Worm (Caenorhabditis elegans): ENCODE measurements around the gene F07B10.4.

The F07B10.4 gene

ce11 chrV:11247846-11248245, 15.1 kb downstream of the F07B10.4 start, which contains the start of gene mam-4:
Gene mam-4 (plus strand): TSS chrV:11248146.
- no peak for TF ChIP-seq W03F9.2 (tag; optimal IDR thresholded peaks at IDR 0.05)
- TF ChIP-seq dao-5 (tag; optimal IDR thresholded peaks at IDR 0.05): no peak
- TF ChIP-seq him-1 (tag; optimal IDR thresholded peaks at IDR 0.05): no peak

ce11 chrV:11245029-11245428, 17.9 kb downstream of the F07B10.4 start:
- TF ChIP-seq him-1 (tag; optimal IDR thresholded peaks at IDR 0.05) (no peak), W03F9.2 (tag; optimal IDR thresholded peaks at IDR 0.05) (no peak), dao-5 (tag; optimal IDR thresholded peaks at IDR 0.05) (no peak)

ce11 chrV:11244539-11244938, 18.4 kb downstream of the F07B10.4 start, which contains the start of gene mxl-1:
Gene mxl-1 (plus strand): TSS chrV:11244839.
- TF ChIP-seq W03F9.2 (tag; optimal IDR thresholded peaks at IDR 0.05) (no peak), dao-5 (tag; optimal IDR thresholded peaks at IDR 0.05) (no peak)

ce11 chrV:11241580-11241979, 21.3 kb downstream of the F07B10.4 start, which contains the start of gene pgap-1:
Gene pgap-1 (plus strand): TSS chrV:11241880.
- TF ChIP-seq W03F9.2 (tag; optimal IDR thresholded peaks at IDR 0.05) (no peak), him-1 (tag; optimal IDR thresholded peaks at IDR 0.05) (no peak), dao-5 (tag; optimal IDR thresholded peaks at IDR 0.05) (no peak)

ce11 chrV:11239187-11239725, 23.7 kb downstream of the F07B10.4 start, which contains the start of the genes dvc-1 and ima-1:
Gene dvc-1 (minus strand): TSS chrV:11239331.
Gene ima-1 (plus strand): TSS chrV:11239675.
- no peak for TF ChIP-seq W03F9.2 (tag; optimal IDR thresholded peaks at IDR 0.05)
- no peak for TF ChIP-seq him-1 (tag; optimal IDR thresholded peaks at IDR 0.05)
- TF ChIP-seq dao-5 (tag; optimal IDR thresholded peaks at IDR 0.05): no peak

ce11 chrV:11235876-11236275, 27.0 kb downstream of the F07B10.4 start:
- TF ChIP-seq W03F9.2 (tag; optimal IDR thresholded peaks at IDR 0.05) (no peak), dao-5 (tag; optimal IDR thresholded peaks at IDR 0.05) (no peak), him-1 (tag; optimal IDR thresholded peaks at IDR 0.05) (no peak)

ce11 chrV:11234350-11234749, 28.6 kb downstream of the F07B10.4 start, which contains the start of gene T19B10.5:
Gene T19B10.5 (plus strand): TSS chrV:11234650.
- TF ChIP-seq him-1 (tag; optimal IDR thresholded peaks at IDR 0.05) (no peak), W03F9.2 (tag; optimal IDR thresholded peaks at IDR 0.05) (no peak), dao-5 (tag; optimal IDR thresholded peaks at IDR 0.05) (no peak)

ce11 chrV:11231177-11231576, 31.7 kb downstream of the F07B10.4 start:
- TF ChIP-seq W03F9.2 (tag; optimal IDR thresholded peaks at IDR 0.05) (no peak), him-1 (tag; optimal IDR thresholded peaks at IDR 0.05) (no peak), dao-5 (tag; optimal IDR thresholded peaks at IDR 0.05) (no peak)

ce11 chrV:11228653-11229173, 34.2 kb downstream of the F07B10.4 start, which contains the start of gene pqn-70:
Gene pqn-70 (minus strand): TSS chrV:11228703.
- peak; percentile 66 for TF ChIP-seq him-1 (tag; optimal IDR thresholded peaks at IDR 0.05)
- TF ChIP-seq W03F9.2 (tag; optimal IDR thresholded peaks at IDR 0.05): peak; percentile 72
- TF ChIP-seq dao-5 (tag; optimal IDR thresholded peaks at IDR 0.05): no peak

- TF ChIP-seq dao-5 (tag; optimal IDR thresholded peaks at IDR 0.05) (no peak), W03F9.2 (tag; optimal IDR thresholded peaks at IDR 0.05) (no peak), him-1 (tag; optimal IDR thresholded peaks at IDR 0.05) (no peak)
Measured at ce11 chrV:11225981-11226380, 36.9 kb downstream of the F07B10.4 start, which contains the start of gene bgal-1. Gene bgal-1 (minus strand): TSS chrV:11226018.

- TF ChIP-seq him-1 (tag; optimal IDR thresholded peaks at IDR 0.05) (no peak), dao-5 (tag; optimal IDR thresholded peaks at IDR 0.05) (no peak), W03F9.2 (tag; optimal IDR thresholded peaks at IDR 0.05) (no peak)
Measured at ce11 chrV:11223698-11224097, 39.2 kb downstream of the F07B10.4 start.

ce11 chrV:11220936-11221335, 42.0 kb downstream of the F07B10.4 start, which contains the start of gene T19B10.2:
Gene T19B10.2 (plus strand): TSS chrV:11221302.
- TF ChIP-seq W03F9.2 (tag; optimal IDR thresholded peaks at IDR 0.05) (no peak), dao-5 (tag; optimal IDR thresholded peaks at IDR 0.05) (no peak), him-1 (tag; optimal IDR thresholded peaks at IDR 0.05) (no peak)

- TF ChIP-seq dao-5 (tag; optimal IDR thresholded peaks at IDR 0.05) (no peak), W03F9.2 (tag; optimal IDR thresholded peaks at IDR 0.05) (no peak), him-1 (tag; optimal IDR thresholded peaks at IDR 0.05) (no peak)
Measured at ce11 chrV:11220415-11220814, 42.5 kb downstream of the F07B10.4 start.

ce11 chrV:11217394-11217793, 45.5 kb downstream of the F07B10.4 start, which contains the start of gene cyp-29A2:
Gene cyp-29A2 (plus strand): TSS chrV:11217583.
- no peak for TF ChIP-seq W03F9.2 (tag; optimal IDR thresholded peaks at IDR 0.05)
- TF ChIP-seq him-1 (tag; optimal IDR thresholded peaks at IDR 0.05): no peak
- TF ChIP-seq dao-5 (tag; optimal IDR thresholded peaks at IDR 0.05): no peak
